Fruit fly (Drosophila melanogaster): ENCODE measurements around the gene Myb.

Gene Myb

DNA sequence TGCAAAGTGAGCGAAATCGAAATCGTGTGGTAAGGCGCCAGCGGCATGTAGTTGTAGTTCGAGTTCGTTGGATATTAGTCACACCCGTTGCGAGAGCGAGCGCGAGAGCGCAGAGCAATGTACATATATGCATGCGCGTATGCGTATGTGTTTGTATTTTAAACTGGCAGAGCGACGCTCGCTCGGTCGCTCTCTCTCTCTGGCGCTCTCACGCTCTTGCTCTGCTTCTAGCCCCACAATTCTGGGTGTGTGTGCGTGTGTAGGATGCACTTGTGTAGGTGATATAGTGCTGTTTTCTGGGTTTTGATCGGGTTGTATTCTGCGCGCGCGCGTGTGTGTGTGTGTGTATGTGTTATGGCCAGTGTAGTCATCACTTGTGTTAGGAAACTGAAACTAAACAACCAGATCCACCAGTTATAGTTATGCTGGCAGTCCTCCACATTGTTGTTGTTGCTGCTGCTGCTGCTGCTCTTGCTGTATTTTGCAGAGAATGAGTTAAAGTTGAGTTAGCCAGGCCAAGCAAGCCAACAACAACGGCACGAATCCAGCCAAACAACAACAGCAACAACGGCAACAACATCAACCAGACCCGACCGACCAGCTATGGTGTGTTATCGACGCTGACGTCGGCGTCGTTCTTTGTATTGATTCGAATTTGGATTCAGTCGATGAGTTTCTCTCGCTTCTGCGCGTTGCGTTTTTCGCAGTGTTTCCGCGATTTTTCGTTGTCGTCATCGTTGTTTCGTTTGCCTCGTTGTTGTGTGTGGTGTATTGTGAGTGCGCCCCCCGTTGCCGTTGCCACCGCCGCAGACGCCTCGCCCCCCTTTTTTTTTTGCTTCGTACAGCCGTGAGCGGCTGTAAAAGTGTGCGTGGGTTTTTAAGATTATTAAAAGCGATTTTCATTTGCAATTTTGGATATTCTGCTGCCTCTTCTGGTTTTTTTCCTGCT, 45.7 kb downstream of the Myb start (continued):
- no peak for TF ChIP-seq pum (GFP tag; optimal IDR thresholded peaks at IDR 0.05)
- peak; percentile 65 for TF ChIP-seq CG34224 (GFP tag; IDR thresholded peaks at IDR 0.05; ENCODE audit: partially characterized antibody)
- peak; percentile 34; the same call in 1 of the 2 replicates for TF ChIP-seq CG9932 (GFP tag; IDR thresholded peaks at IDR 0.05)
- TF ChIP-seq pros (GFP tag; optimal IDR thresholded peaks at IDR 0.05): peak; percentile 66
- peak; percentile 49 for TF ChIP-seq Jarid2 (GFP tag; optimal IDR thresholded peaks at IDR 0.05)
- peak; percentile 45; the same call in 2 of the 3 replicates for TF ChIP-seq zen2 (GFP tag; IDR thresholded peaks at IDR 0.05; ENCODE audit: partially characterized antibody)
- peak; percentile 26; the same call in 1 of the 2 replicates for TF ChIP-seq stc (GFP tag; IDR thresholded peaks at IDR 0.05)
- TF ChIP-seq shn (GFP tag; optimal IDR thresholded peaks at IDR 0.05): peak; percentile 2
- peak; percentile 64 for TF ChIP-seq abd-A (tag; optimal IDR thresholded peaks at IDR 0.05)
- TF ChIP-seq CG8478 (optimal IDR thresholded peaks at IDR 0.05): peak; percentile 74
- TF ChIP-seq Stat92E (GFP tag; optimal IDR thresholded peaks at IDR 0.05): no peak
- TF ChIP-seq Fer1 (GFP tag; optimal IDR thresholded peaks at IDR 0.05): peak; percentile 12
- peak; percentile 45 for TF ChIP-seq kay (GFP tag; optimal IDR thresholded peaks at IDR 0.05)
- TF ChIP-seq Ssrp (tag; optimal IDR thresholded peaks at IDR 0.05): no peak
- TF ChIP-seq prd (optimal IDR thresholded peaks at IDR 0.05): no peak
- TF ChIP-seq prd (GFP tag; IDR thresholded peaks at IDR 0.05): 0 out of 3 replicates have a peak, but pooled peaks have one; percentile 16
- no peak for TF ChIP-seq CG4730 (GFP tag; IDR thresholded peaks at IDR 0.05)
- TF ChIP-seq yki (optimal IDR thresholded peaks at IDR 0.05): peak; percentile 98
- TF ChIP-seq hbn (GFP tag; IDR thresholded peaks at IDR 0.05; ENCODE audit: partially characterized antibody): peak; percentile 27; the same call in 1 of the 2 replicates
- peak; percentile 62; the same call in 1 of the 2 replicates for TF ChIP-seq CG32532 (GFP tag; IDR thresholded peaks at IDR 0.05)
- TF ChIP-seq CG30403 (GFP tag; optimal IDR thresholded peaks at IDR 0.05): no peak
- TF ChIP-seq Pdp1 (GFP tag; optimal IDR thresholded peaks at IDR 0.05): peak in 1 of 2 experiments; percentile 31
- peak in 1 of 2 experiments; percentile 64 for TF ChIP-seq insv (GFP tag; optimal IDR thresholded peaks at IDR 0.05)
- TF ChIP-seq CG10543 (GFP tag; optimal IDR thresholded peaks at IDR 0.05): peak; percentile 66
- no peak for TF ChIP-seq pb (GFP tag; optimal IDR thresholded peaks at IDR 0.05)
- TF ChIP-seq exex (tag; optimal IDR thresholded peaks at IDR 0.05): peak; percentile 1

DNA sequence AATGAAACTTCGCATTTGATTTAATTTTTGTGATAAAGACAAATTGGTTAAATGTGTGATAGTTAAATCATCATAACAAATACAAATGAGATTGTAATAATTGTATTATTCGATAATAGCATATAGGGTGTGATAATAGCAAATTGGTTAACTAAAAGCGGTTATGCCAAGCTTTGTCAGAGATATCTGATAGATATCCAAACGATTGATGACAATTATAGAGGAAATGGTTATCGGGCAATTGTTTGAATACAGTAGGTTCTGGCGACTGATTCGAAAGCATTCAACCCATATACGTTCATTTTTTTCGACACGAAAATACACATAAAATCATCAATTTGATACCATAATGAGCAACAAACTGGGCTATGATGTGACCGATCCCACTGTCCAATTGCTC, 48.4 kb downstream of the Myb start, which contains the start of gene CG8509:
TSS of gene CG8509 (plus strand) at position 301 of the 400 bp plus-strand sequence.
- TF ChIP-seq Fer2 (tag; optimal IDR thresholded peaks at IDR 0.05): no peak
- TF ChIP-seq pita (GFP tag; optimal IDR thresholded peaks at IDR 0.05): no peak
- no peak for TF ChIP-seq ara (GFP tag; IDR thresholded peaks at IDR 0.05)
- no peak for TF ChIP-seq CG14667 (GFP tag; IDR thresholded peaks at IDR 0.05)
- TF ChIP-seq CG15011 (GFP tag; optimal IDR thresholded peaks at IDR 0.05): no peak

DNA sequence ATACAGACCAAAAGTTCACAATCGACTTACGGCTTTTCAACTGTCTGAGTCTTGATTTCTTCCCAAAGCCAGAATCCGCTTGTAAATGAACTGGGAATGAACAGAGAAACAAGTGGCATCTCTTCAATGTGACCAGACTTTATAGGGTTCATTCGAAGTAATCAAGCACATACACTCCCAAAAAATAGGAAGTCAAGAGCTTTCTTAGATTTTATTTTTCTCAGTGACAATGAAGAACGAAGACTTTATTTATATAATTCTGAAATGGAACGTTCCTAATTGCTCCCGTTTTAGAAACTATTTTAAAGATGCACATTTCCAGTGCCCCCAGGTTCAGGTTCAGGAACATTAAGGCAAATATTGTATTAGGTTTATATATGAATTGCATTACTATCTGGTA, 49.7 kb downstream of the Myb start:
- TF ChIP-seq sens (GFP tag): peak; percentile 61
- TF ChIP-seq CG8290 (GFP tag; optimal IDR thresholded peaks at IDR 0.05): peak; percentile 25
- TF ChIP-seq CG8290 (tag; optimal IDR thresholded peaks at IDR 0.05): no peak
- TF ChIP-seq stwl (tag; optimal IDR thresholded peaks at IDR 0.05): peak; percentile 6
- no peak for TF ChIP-seq eyg (GFP tag; optimal IDR thresholded peaks at IDR 0.05)
- TF ChIP-seq Ets65A (GFP tag): peak; percentile 52
- TF ChIP-seq CG10959 (GFP tag; IDR thresholded peaks at IDR 0.05): no peak
- peak; percentile 6 for TF ChIP-seq Lhr (GFP tag; optimal IDR thresholded peaks at IDR 0.05)
